Worm (Caenorhabditis elegans) whole organism, L3 larva: ENCODE results near the gene cif-1.

Experiments
- R02D3.7 ChIP-seq: fragments of 150-350 bp; optimal IDR thresholded peaks from 2 replicates; lab custom pipeline; 2014; ENCODE audit warnings: missing biosample characterization, missing genetic modification characterization
- ZK546.5 ChIP-seq: sonication (generic microtip); optimal IDR thresholded peaks from 2 replicates; lab custom pipeline; 2017; ENCODE audit warnings: missing biosample characterization, missing genetic modification characterization
- aly-2 ChIP-seq: fragments of 150-350 bp; optimal IDR thresholded peaks from 2 replicates; lab custom pipeline; 2014; ENCODE audit warnings: missing biosample characterization, missing genetic modification characterization
- ceh-82 ChIP-seq: fragments of 150-350 bp; optimal IDR thresholded peaks from 2 replicates; lab custom pipeline; 2014; ENCODE audit warnings: missing biosample characterization, missing genetic modification characterization
- egl-27 ChIP-seq: sonication (generic microtip); optimal IDR thresholded peaks from 4 replicates; lab custom pipeline; 2017; ENCODE audit warnings: missing biosample characterization, missing genetic modification reagents, missing genetic modification characterization
- elt-2 ChIP-seq: sonication (generic microtip); optimal IDR thresholded peaks from 2 replicates; lab custom pipeline; 2016; ENCODE audit warnings: missing genetic modification reagents, mild to moderate bottlenecking, missing genetic modification characterization, missing compliant biosample characterization
- fkh-10 ChIP-seq: sonication (generic microtip); optimal IDR thresholded peaks from 2 replicates; lab custom pipeline; 2017; ENCODE audit warnings: missing biosample characterization, missing genetic modification reagents, missing genetic modification characterization
- nhr-23 ChIP-seq: fragments of 150-350 bp; optimal IDR thresholded peaks from 2 replicates; lab custom pipeline; 2014; ENCODE audit warnings: missing biosample characterization, missing genetic modification reagents, missing genetic modification characterization
- skn-1 ChIP-seq: fragments of 150-350 bp; optimal IDR thresholded peaks from 2 replicates; lab custom pipeline; 2014; ENCODE audit warnings: missing biosample characterization, missing genetic modification characterization
- unc-62 ChIP-seq: fragments of 150-350 bp; sonication (generic microtip); optimal IDR thresholded peaks from 4 replicates; lab custom pipeline; 2014; ENCODE audit warnings: missing biosample characterization, missing genetic modification reagents, missing genetic modification characterization
- zag-1 ChIP-seq: fragments of 150-350 bp; optimal IDR thresholded peaks from 2 replicates; lab custom pipeline; 2014; ENCODE audit warnings: missing biosample characterization, missing genetic modification characterization

DNA sequence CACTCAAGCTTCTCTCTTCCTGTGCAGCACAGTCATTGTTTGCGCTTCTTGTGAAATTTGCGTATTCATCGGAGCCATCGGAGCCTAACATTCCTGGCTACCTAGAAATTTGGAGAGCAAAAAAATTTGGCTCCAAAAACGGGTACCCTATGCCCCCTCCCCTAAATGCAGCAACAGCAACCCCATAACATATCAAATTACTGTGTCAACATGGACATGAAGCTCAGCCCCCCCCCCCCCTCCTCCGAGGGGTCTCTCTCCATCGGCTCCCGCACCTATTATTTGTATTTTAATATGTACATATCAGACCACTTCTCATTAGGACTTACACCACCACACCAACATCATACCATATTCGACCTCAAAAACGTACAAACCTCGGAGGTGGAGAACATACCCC, 36.2 kb downstream of the cif-1 start:
- TF ChIP-seq ceh-82 (no peak), fkh-10 (GFP tag; lab: Kevin White, UChicago) (no peak), R02D3.7 (no peak), elt-2 (tag; lab: Kevin White, UChicago) (no peak), skn-1 (tag; lab: Kevin White, UChicago) (no peak), unc-62 (no peak), egl-27 (no peak), aly-2 (tag; lab: Kevin White, UChicago) (no peak), zag-1 (no peak), ZK546.5 (no peak), nhr-23 (tag; lab: Kevin White, UChicago) (no peak)
